Worm (Caenorhabditis elegans) whole organism, dauer: ENCODE results near the gene dnj-14.

Source experiments
- unc-62 ChIP-seq: sonication (generic microtip); optimal IDR thresholded peaks from 2 replicates; lab custom pipeline; 2017; ENCODE audit warnings: missing biosample characterization, missing genetic modification reagents, missing genetic modification characterization

dnj-14 gene

DNA sequence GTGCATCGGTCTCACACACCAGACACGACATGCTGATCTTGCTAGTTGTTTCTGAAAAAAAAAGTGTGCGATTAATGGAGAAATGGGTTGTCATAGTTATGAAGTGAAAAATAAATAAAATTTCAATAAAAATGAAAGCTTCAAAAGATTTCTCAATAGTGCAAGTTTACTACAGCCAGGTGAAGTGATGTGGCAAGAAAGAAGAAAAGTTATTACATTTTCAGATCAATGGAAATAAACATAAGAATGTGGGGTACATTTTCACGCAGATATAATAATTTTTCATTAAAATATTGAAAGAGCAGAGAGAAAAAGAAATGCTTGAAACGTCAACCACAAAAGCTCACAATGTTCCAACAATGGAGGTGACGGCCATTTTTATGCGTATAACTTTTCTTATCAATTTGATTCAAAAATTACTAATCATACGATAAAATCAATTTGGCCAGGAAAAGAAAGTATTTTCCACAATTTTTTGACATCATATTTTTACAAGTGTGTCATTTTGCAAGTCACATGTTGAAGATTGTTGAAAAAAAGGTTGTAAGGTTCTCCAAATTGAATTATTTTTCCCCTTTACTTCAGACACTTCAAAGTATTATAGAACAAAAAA, 51.2 kb downstream of the dnj-14 start, which contains the start of gene nhr-45:
TSS of gene nhr-45 (minus strand) at position 51 of the 613 bp plus-strand sequence.
- no peak for TF ChIP-seq unc-62 (GFP tag; lab: Kevin White, UChicago)
